Fruit fly (Drosophila melanogaster): ENCODE data around the gene CG43739.
A peak's percentile ranks its signal among the peaks of the same experiment; 100 is the strongest.

Gene CG43739

DNA sequence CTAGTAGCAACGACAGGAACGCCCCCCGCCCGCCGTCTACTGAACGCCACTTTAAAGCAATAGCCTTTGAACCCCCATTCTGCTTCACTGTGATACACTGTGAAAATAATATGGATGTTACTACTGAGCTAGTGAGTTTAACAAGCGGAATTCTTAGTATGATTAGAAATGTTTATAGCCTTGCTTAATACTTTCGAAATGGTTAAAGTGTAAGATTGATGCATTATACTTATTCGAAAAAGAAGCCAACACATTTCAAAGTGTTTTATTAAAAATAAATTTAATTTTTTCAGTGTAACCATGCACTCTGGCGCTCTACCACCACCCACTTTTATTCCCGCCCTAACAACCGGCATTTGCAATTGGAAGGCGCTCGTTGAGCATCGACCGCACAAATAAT lies 25.6 kb upstream of the CG43739 start (continued):
- no peak for TF ChIP-seq aop (GFP tag; IDR thresholded peaks at IDR 0.05)
- TF ChIP-seq Hmx (GFP tag; optimal IDR thresholded peaks at IDR 0.05) = no peak
- TF ChIP-seq Dp (GFP tag; optimal IDR thresholded peaks at IDR 0.05) = no peak
- TF ChIP-seq CG18262 (tag; optimal IDR thresholded peaks at IDR 0.05) = peak; percentile 55
- TF ChIP-seq zfh2 (GFP tag; optimal IDR thresholded peaks at IDR 0.05) = no peak
- TF ChIP-seq bigmax (GFP tag; optimal IDR thresholded peaks at IDR 0.05) = no peak
- TF ChIP-seq sima (GFP tag; optimal IDR thresholded peaks at IDR 0.05) = no peak
- TF ChIP-seq croc (GFP tag; conservative IDR thresholded peaks at IDR 0.05) = peak; percentile 46
- TF ChIP-seq Dfd (GFP tag; optimal IDR thresholded peaks at IDR 0.05) = no peak
- no peak for TF ChIP-seq CG12104 (GFP tag; optimal IDR thresholded peaks at IDR 0.05)
- TF ChIP-seq da (GFP tag; optimal IDR thresholded peaks at IDR 0.05) = no peak
- no peak for TF ChIP-seq sc (optimal IDR thresholded peaks at IDR 0.05)
- peak; percentile 53 for TF ChIP-seq sc (GFP tag; optimal IDR thresholded peaks at IDR 0.05)
- no peak for TF ChIP-seq salm (tag; optimal IDR thresholded peaks at IDR 0.05)
- no peak for TF ChIP-seq CG11560 (tag; IDR thresholded peaks at IDR 0.05)
- TF ChIP-seq Lim3 (GFP tag; IDR thresholded peaks at IDR 0.05) = no peak
- no peak for TF ChIP-seq mam (GFP tag; optimal IDR thresholded peaks at IDR 0.05)
- no peak for TF ChIP-seq CG6813 (GFP tag; optimal IDR thresholded peaks at IDR 0.05)
- peak in 1 of 2 experiments; percentile 4 for TF ChIP-seq Hr78 (GFP tag; optimal IDR thresholded peaks at IDR 0.05)
- no peak for TF ChIP-seq MESR4 (GFP tag; optimal IDR thresholded peaks at IDR 0.05)
- TF ChIP-seq bcd (GFP tag; optimal IDR thresholded peaks at IDR 0.05) = peak; percentile 32
- TF ChIP-seq sqz (GFP tag; optimal IDR thresholded peaks at IDR 0.05) = no peak
- TF ChIP-seq phol (tag; optimal IDR thresholded peaks at IDR 0.05) = peak; percentile 60
- no peak for TF ChIP-seq CG2199 (GFP tag; IDR thresholded peaks at IDR 0.05)
- 0 out of 3 replicates have a peak, but pooled peaks have one; percentile 35 for TF ChIP-seq ken (GFP tag; IDR thresholded peaks at IDR 0.05)
- TF ChIP-seq Optix (GFP tag; IDR thresholded peaks at IDR 0.05) = no peak
- TF ChIP-seq Lpt (GFP tag; optimal IDR thresholded peaks at IDR 0.05) = no peak
- no peak for TF ChIP-seq dm (GFP tag; optimal IDR thresholded peaks at IDR 0.05)
- TF ChIP-seq Scr (GFP tag; IDR thresholded peaks at IDR 0.05; ENCODE audit: partially characterized antibody) = no peak
- TF ChIP-seq CG4404 (GFP tag; IDR thresholded peaks at IDR 0.05) = no peak
- peak; percentile 41 for TF ChIP-seq unpg (GFP tag; optimal IDR thresholded peaks at IDR 0.05)
- TF ChIP-seq Gsc (GFP tag; IDR thresholded peaks at IDR 0.05) = no peak
- 0 out of 2 replicates have a peak, but pooled peaks have one; percentile 20 for TF ChIP-seq CG11696 (GFP tag; IDR thresholded peaks at IDR 0.05)
- peak; percentile 48 for TF ChIP-seq CG13424 (tag; optimal IDR thresholded peaks at IDR 0.05)
- peak; percentile 70 for TF ChIP-seq gem (tag; optimal IDR thresholded peaks at IDR 0.05)
- TF ChIP-seq bab2 (GFP tag; optimal IDR thresholded peaks at IDR 0.05) = no peak
- no peak for TF ChIP-seq CG6272 (GFP tag; IDR thresholded peaks at IDR 0.05)
- peak; percentile 3 for TF ChIP-seq Nf-YB (GFP tag; optimal IDR thresholded peaks at IDR 0.05)
- TF ChIP-seq corto (GFP tag; optimal IDR thresholded peaks at IDR 0.05) = no peak
- TF ChIP-seq zf30C (GFP tag; optimal IDR thresholded peaks at IDR 0.05) = peak; percentile 15
- no peak for TF ChIP-seq CG2129 (GFP tag; IDR thresholded peaks at IDR 0.05; ENCODE audit: partially characterized antibody)
- TF ChIP-seq Xrp1 (GFP tag; IDR thresholded peaks at IDR 0.05) = peak; percentile 69
- TF ChIP-seq ro (GFP tag; IDR thresholded peaks at IDR 0.05) = no peak
- TF ChIP-seq CG9817 (tag; optimal IDR thresholded peaks at IDR 0.05) = no peak
- TF ChIP-seq Hand (GFP tag; optimal IDR thresholded peaks at IDR 0.05) = no peak
- no peak for TF ChIP-seq nau (GFP tag; optimal IDR thresholded peaks at IDR 0.05)
- no peak for TF ChIP-seq CG12299 (tag; optimal IDR thresholded peaks at IDR 0.05)
- no peak for TF ChIP-seq dimm (GFP tag; IDR thresholded peaks at IDR 0.05)
- no peak for TF ChIP-seq Sry-δ (GFP tag; optimal IDR thresholded peaks at IDR 0.05)
- no peak for TF ChIP-seq Dll (GFP tag; IDR thresholded peaks at IDR 0.05; ENCODE audit: partially characterized antibody)
- peak; percentile 38; the same call in 1 of the 2 replicates for TF ChIP-seq onecut (GFP tag; IDR thresholded peaks at IDR 0.05)
